Worm (Caenorhabditis elegans) whole organism, L1 larva: ENCODE results near the gene K09C8.8.
A peak's percentile ranks its signal among the peaks of the same experiment; 100 is the strongest.

Experiments used
- C16A3.4 ChIP-seq: fragments of 150-350 bp; optimal IDR thresholded peaks from 2 replicates; lab custom pipeline; 2014; ENCODE audit warnings: missing biosample characterization, missing genetic modification characterization
- C34B4.2 ChIP-seq: sonication (generic microtip); optimal IDR thresholded peaks from 2 replicates; lab custom pipeline; 2017; ENCODE audit warnings: mild to moderate bottlenecking, missing genetic modification characterization, missing compliant biosample characterization
- F16B12.6 ChIP-seq: fragments of 150-350 bp; optimal IDR thresholded peaks from 2 replicates; lab custom pipeline; 2014; ENCODE audit warnings: missing biosample characterization, missing genetic modification characterization
- Y116A8C.19 ChIP-seq: sonication (generic microtip); optimal IDR thresholded peaks from 2 replicates; lab custom pipeline; 2016; ENCODE audit warnings: missing compliant biosample characterization, missing genetic modification characterization, borderline replicate concordance
- alr-1 ChIP-seq: fragments of 200-800 bp; sonication (Bioruptor generic); optimal IDR thresholded peaks from 2 replicates; lab custom pipeline; 2018; ENCODE audit warnings: borderline replicate concordance, mild to moderate bottlenecking, missing genetic modification characterization, missing compliant biosample characterization
- blmp-1 ChIP-seq: fragments of 150-350 bp; optimal IDR thresholded peaks from 2 replicates; lab custom pipeline; 2014; ENCODE audit warnings: missing biosample characterization, missing genetic modification characterization
- ceh-63 ChIP-seq: fragments of 200-800 bp; sonication (Bioruptor generic); optimal IDR thresholded peaks from 2 replicates; lab custom pipeline; 2018; ENCODE audit warnings: mild to moderate bottlenecking, missing genetic modification characterization, missing compliant biosample characterization
- ceh-82 ChIP-seq, 3 experiments: fragments of 150-350 bp in 1 of 3; sonication (generic microtip) in 2 of 3; optimal IDR thresholded peaks; 2 replicates each; lab custom pipeline; 2014 to 2017; ENCODE audit warnings: missing biosample characterization in 3 of 3, missing genetic modification characterization in 3 of 3
- ceh-88 ChIP-seq: fragments of 200-800 bp; sonication (Bioruptor generic); IDR thresholded peaks from 2 replicates; pipeline ENCODE4 v1.3.6; 2022; ENCODE audit warnings: missing genetic modification characterization, missing compliant biosample characterization
- ces-1 ChIP-seq: fragments of 150-350 bp; optimal IDR thresholded peaks from 2 replicates; lab custom pipeline; 2014; ENCODE audit warnings: missing biosample characterization, missing genetic modification reagents, missing genetic modification characterization
- dsc-1 ChIP-seq: sonication (generic microtip); optimal IDR thresholded peaks from 2 replicates; lab custom pipeline; 2016; ENCODE audit warnings: mild to moderate bottlenecking, missing genetic modification characterization, missing compliant biosample characterization
- efl-1 ChIP-seq, 4 experiments: fragments of 150-350 bp; optimal IDR thresholded peaks in 3 of 4; peaks in 1 of 4; 1 replicate in 1 of 4; 2 replicates in 3 of 4; lab custom pipeline; 2014; ENCODE audit warnings: missing biosample characterization in 2 of 4, missing genetic modification characterization in 2 of 4, missing genetic modification reagents in 2 of 4
- efl-3 ChIP-seq: fragments of 200-800 bp; sonication (Bioruptor generic); optimal IDR thresholded peaks from 2 replicates; lab custom pipeline; 2018; ENCODE audit warnings: mild to moderate bottlenecking, missing genetic modification characterization, missing compliant biosample characterization
- elt-2 ChIP-seq: sonication (generic microtip); optimal IDR thresholded peaks from 2 replicates; lab custom pipeline; 2016; ENCODE audit warnings: missing genetic modification characterization, mild to moderate bottlenecking, inconsistent platforms, missing compliant biosample characterization, missing genetic modification reagents
- ets-5 ChIP-seq: fragments of 200-800 bp; sonication (Bioruptor generic); IDR thresholded peaks from 2 replicates; pipeline ENCODE4 v1.3.6; 2022; ENCODE audit warnings: missing genetic modification characterization, missing compliant biosample characterization
- hlh-17 ChIP-seq: fragments of 200-800 bp; sonication (Bioruptor generic); optimal IDR thresholded peaks from 2 replicates; lab custom pipeline; 2018; ENCODE audit warnings: missing genetic modification characterization, mild to moderate bottlenecking, missing compliant biosample characterization, moderate library complexity, borderline replicate concordance
- lin-13 ChIP-seq: fragments of 150-350 bp; optimal IDR thresholded peaks from 2 replicates; lab custom pipeline; 2014; ENCODE audit warnings: missing biosample characterization, missing genetic modification reagents, missing genetic modification characterization
- lin-14 ChIP-seq: fragments of 200-800 bp; sonication (Bioruptor generic); optimal IDR thresholded peaks from 2 replicates; lab custom pipeline; 2018; ENCODE audit warnings: mild to moderate bottlenecking, missing genetic modification characterization, moderate library complexity, missing compliant biosample characterization
- lin-15B ChIP-seq: fragments of 150-350 bp; sonication (generic microtip); optimal IDR thresholded peaks from 3 replicates; lab custom pipeline; 2014; ENCODE audit warnings: missing biosample characterization, missing genetic modification characterization
- mep-1 ChIP-seq: fragments of 150-350 bp; optimal IDR thresholded peaks from 2 replicates; lab custom pipeline; 2014; ENCODE audit warnings: missing biosample characterization, missing genetic modification characterization
- nhr-11 ChIP-seq: fragments of 150-350 bp; optimal IDR thresholded peaks from 2 replicates; lab custom pipeline; 2014; ENCODE audit warnings: missing biosample characterization, missing genetic modification characterization
- nhr-12 ChIP-seq: sonication (generic microtip); optimal IDR thresholded peaks from 2 replicates; lab custom pipeline; 2017; ENCODE audit warnings: missing biosample characterization, missing genetic modification characterization
- nhr-20 ChIP-seq: sonication (generic microtip); optimal IDR thresholded peaks from 2 replicates; lab custom pipeline; 2016; ENCODE audit warnings: mild to moderate bottlenecking, missing genetic modification characterization, missing compliant biosample characterization
- pag-3 ChIP-seq: sonication (generic microtip); optimal IDR thresholded peaks from 2 replicates; lab custom pipeline; 2017; ENCODE audit warnings: missing genetic modification characterization, mild to moderate bottlenecking, missing compliant biosample characterization, antibody characterized with exemption, borderline replicate concordance; ENCODE audit not compliant: insufficient read depth
- rnt-1 ChIP-seq: sonication (generic microtip); optimal IDR thresholded peaks from 2 replicates; lab custom pipeline; 2016; ENCODE audit warnings: mild to moderate bottlenecking, missing genetic modification characterization, moderate library complexity, missing compliant biosample characterization
- snu-23 ChIP-seq: sonication (generic microtip); optimal IDR thresholded peaks from 2 replicates; lab custom pipeline; 2016; ENCODE audit warnings: missing genetic modification characterization, missing compliant biosample characterization
- sptf-1 ChIP-seq: fragments of 150-350 bp; optimal IDR thresholded peaks from 2 replicates; lab custom pipeline; 2014; ENCODE audit warnings: missing biosample characterization, missing genetic modification characterization
- swsn-7 ChIP-seq: sonication (generic microtip); optimal IDR thresholded peaks from 2 replicates; lab custom pipeline; 2016; ENCODE audit warnings: missing genetic modification characterization, missing compliant biosample characterization
- tbx-2 ChIP-seq: sonication (generic microtip); optimal IDR thresholded peaks from 2 replicates; lab custom pipeline; 2016; ENCODE audit warnings: missing genetic modification characterization, missing compliant biosample characterization
- tlp-1 ChIP-seq: fragments of 150-350 bp; optimal IDR thresholded peaks from 2 replicates; lab custom pipeline; 2014; ENCODE audit warnings: missing biosample characterization, missing genetic modification characterization
- vab-15 ChIP-seq: sonication (generic microtip); optimal IDR thresholded peaks from 2 replicates; lab custom pipeline; 2017; ENCODE audit warnings: missing genotype, mild to moderate bottlenecking, missing genetic modification characterization, missing compliant biosample characterization
- zip-4 ChIP-seq: fragments of 200-800 bp; sonication (Bioruptor generic); optimal IDR thresholded peaks from 2 replicates; lab custom pipeline; 2018; ENCODE audit warnings: mild to moderate bottlenecking, missing genetic modification characterization, moderate library complexity, missing compliant biosample characterization

The K09C8.8 gene

ce11 chrX:10981374-10981773 is 10.6 kb downstream of the K09C8.8 start:
- no peak for TF ChIP-seq sptf-1
- no peak for TF ChIP-seq C34B4.2 (tag; lab: Kevin White, UChicago)
- TF ChIP-seq pag-3 (tag; lab: Kevin White, UChicago): no peak
- no peak for TF ChIP-seq C16A3.4 (tag; lab: Kevin White, UChicago)
- TF ChIP-seq Y116A8C.19 (tag; lab: Kevin White, UChicago): no peak
- no peak for TF ChIP-seq mep-1 (tag; lab: Kevin White, UChicago)
- no peak for TF ChIP-seq efl-3 (GFP tag; lab: Kevin White, UChicago)

DNA sequence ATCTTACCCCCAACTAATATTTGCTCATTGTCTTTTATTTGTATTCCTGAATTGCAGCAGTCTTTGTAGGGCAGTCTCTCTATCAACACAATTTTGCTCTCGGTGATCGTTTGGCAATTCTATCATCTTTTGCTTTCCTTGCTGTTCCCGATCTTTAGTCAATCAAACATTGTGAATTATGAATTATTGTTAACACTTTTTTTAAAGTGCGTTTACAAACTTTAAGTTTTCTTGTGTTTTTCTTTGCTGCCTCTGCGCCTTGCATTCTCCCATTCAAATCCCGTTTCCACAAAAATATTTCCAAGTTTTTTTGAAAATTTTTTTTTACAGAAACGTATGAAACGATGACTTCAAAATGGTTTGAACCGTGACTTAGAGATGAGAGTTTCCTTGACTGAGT is 11.3 kb downstream of the K09C8.8 start, which contains the start of gene ver-4:
TSS of gene ver-4 (plus strand) at position 301 of the 400 bp plus-strand sequence.
- TF ChIP-seq ceh-88 (GFP tag; lab: Robert Waterston, UW) (no peak), blmp-1 (tag; lab: Kevin White, UChicago) (no peak), tbx-2 (tag; lab: Kevin White, UChicago) (no peak), rnt-1 (tag; lab: Kevin White, UChicago) (no peak), vab-15 (no peak), zip-4 (GFP tag; lab: Kevin White, UChicago) (no peak), lin-14 (no peak), ceh-63 (GFP tag; lab: Kevin White, UChicago) (no peak), hlh-17 (GFP tag; lab: Kevin White, UChicago) (no peak)

DNA sequence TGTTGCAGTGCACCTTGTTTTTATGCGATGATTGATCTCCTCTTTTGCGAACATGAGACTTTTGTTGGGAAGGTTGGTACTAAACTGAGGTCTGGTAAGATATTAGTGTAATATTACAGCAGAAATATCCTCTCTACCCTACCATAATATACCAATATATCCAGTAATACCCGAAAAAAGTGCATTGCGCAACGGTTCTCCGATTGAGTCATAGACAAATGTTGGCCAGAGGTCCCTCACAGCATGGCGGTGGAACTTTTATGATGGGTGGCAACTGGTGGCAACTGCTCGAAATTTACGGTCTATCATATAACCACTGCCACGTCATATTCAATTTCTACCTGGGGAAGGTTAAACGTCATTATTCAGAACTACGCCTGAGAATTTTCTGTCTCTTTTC is 18.6 kb downstream of the K09C8.8 start:
- TF ChIP-seq nhr-20 (tag; lab: Kevin White, UChicago) (no peak), snu-23 (no peak), zip-4 (GFP tag; lab: Kevin White, UChicago) (no peak), efl-1 (optimal IDR thresholded peaks at IDR 0.05; lab: Kevin White, UChicago) (no peak), efl-1 (GFP tag; optimal IDR thresholded peaks at IDR 0.05 in 1 of 2; lab: Kevin White, UChicago) (peak in 1 of 2 experiments; percentile 6)

DNA sequence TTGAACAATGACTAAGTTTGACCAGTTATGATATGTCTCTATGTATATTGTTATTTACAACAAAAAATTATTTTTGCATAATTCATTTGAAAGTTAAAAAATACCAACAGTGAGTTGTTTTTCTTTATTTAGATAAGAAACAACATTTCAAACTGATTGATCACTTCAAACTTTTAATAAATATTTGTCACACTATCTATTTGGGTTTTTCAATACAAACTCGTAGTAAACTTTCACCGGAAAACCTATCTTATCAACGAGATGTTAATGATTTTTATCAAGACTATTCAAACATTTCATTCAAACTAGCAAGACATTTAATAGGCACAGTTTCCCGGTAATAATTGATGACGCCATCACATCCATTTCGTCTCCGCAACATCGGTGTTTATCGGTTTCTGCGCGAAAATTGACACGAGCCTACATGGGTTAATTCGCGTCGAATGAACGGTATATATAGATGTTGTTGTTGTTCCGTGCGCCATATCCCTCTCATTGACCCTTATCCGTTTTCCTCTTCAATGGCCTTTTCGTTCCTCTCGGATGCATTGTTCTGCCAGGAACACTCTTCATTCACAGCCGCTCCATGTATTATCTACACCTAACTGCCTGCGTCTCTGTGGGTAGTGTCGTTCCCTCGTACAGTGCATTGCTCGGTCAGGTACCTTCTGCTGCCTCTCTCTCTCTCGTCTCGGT is 19.6 kb downstream of the K09C8.8 start:
- TF ChIP-seq mep-1 (tag; lab: Kevin White, UChicago): peak; percentile 32
- TF ChIP-seq elt-2 (tag; lab: Kevin White, UChicago): peak; percentile 57
- TF ChIP-seq tlp-1 (tag; lab: Kevin White, UChicago): peak; percentile 17
- TF ChIP-seq efl-3 (GFP tag; lab: Kevin White, UChicago): no peak

ce11 chrX:10990855-10991176 is 20.1 kb downstream of the K09C8.8 start:
- TF ChIP-seq mep-1 (tag; lab: Kevin White, UChicago) (no peak), ceh-82 (tag; optimal IDR thresholded peaks at IDR 0.05; lab: Kevin White, UChicago) (no peak), nhr-11 (tag; lab: Kevin White, UChicago) (no peak), dsc-1 (tag; lab: Kevin White, UChicago) (no peak), nhr-12 (tag; lab: Kevin White, UChicago) (no peak), lin-13 (GFP tag; lab: Kevin White, UChicago) (no peak), alr-1 (tag; lab: Kevin White, UChicago) (no peak), swsn-7 (tag; lab: Kevin White, UChicago) (no peak), lin-15B (tag; lab: Kevin White, UChicago) (no peak), ceh-63 (GFP tag; lab: Kevin White, UChicago) (no peak), Y116A8C.19 (tag; lab: Kevin White, UChicago) (no peak), ets-5 (GFP tag; lab: Robert Waterston, UW) (no peak), ces-1 (GFP tag; lab: Kevin White, UChicago) (no peak), F16B12.6 (tag; lab: Kevin White, UChicago) (no peak)
